Worm (Caenorhabditis elegans) whole organism, early embryonic: ENCODE data around the gene T14G8.4.

Source experiments
- B0310.2 ChIP-seq: sonication (generic microtip); optimal IDR thresholded peaks from 2 replicates; lab custom pipeline; 2016; ENCODE audit warnings: mild to moderate bottlenecking, missing genetic modification characterization, missing compliant biosample characterization
- ama-1 ChIP-seq: fragments of 150-350 bp; optimal IDR thresholded peaks from 2 replicates; lab custom pipeline; 2014
- ceh-13 ChIP-seq: fragments of 200-800 bp; sonication (Bioruptor generic); optimal IDR thresholded peaks from 2 replicates; lab custom pipeline; 2018; ENCODE audit warnings: mild to moderate bottlenecking, missing genetic modification characterization, missing compliant biosample characterization
- ceh-36 ChIP-seq: sonication (generic microtip); optimal IDR thresholded peaks from 2 replicates; lab custom pipeline; 2016; ENCODE audit warnings: missing genetic modification characterization, inconsistent platforms, missing compliant biosample characterization
- flt-1 ChIP-seq: fragments of 200-800 bp; sonication (Bioruptor generic); IDR thresholded peaks from 2 replicates; pipeline ENCODE4 v1.3.6; 2022; ENCODE audit warnings: missing genetic modification characterization, missing compliant biosample characterization
- hmbx-1 ChIP-seq: sonication (generic microtip); optimal IDR thresholded peaks from 2 replicates; lab custom pipeline; 2016; ENCODE audit warnings: mild to moderate bottlenecking, missing genetic modification characterization, missing compliant biosample characterization
- hmg-4 ChIP-seq: fragments of 200-800 bp; sonication (Bioruptor generic); optimal IDR thresholded peaks from 2 replicates; lab custom pipeline; 2018; ENCODE audit warnings: mild to moderate bottlenecking, missing genetic modification characterization, missing compliant biosample characterization
- hnd-1 ChIP-seq: sonication (generic microtip); optimal IDR thresholded peaks from 2 replicates; lab custom pipeline; 2016; ENCODE audit warnings: missing genetic modification characterization, missing compliant biosample characterization
- pes-1 ChIP-seq: fragments of 200-800 bp; sonication (Bioruptor generic); IDR thresholded peaks from 2 replicates; pipeline ENCODE4 v1.3.6; 2022; ENCODE audit warnings: missing genetic modification reagents, missing genetic modification characterization, missing compliant biosample characterization
- tbx-11 ChIP-seq: fragments of 200-800 bp; sonication (Bioruptor generic); IDR thresholded peaks from 2 replicates; pipeline ENCODE4 v1.3.6; 2022; ENCODE audit warnings: missing genetic modification characterization, missing compliant biosample characterization
- tra-4 ChIP-seq: sonication (generic microtip); optimal IDR thresholded peaks from 2 replicates; lab custom pipeline; 2017; ENCODE audit warnings: missing genetic modification characterization, missing compliant biosample characterization

ce11 chrX:12884873-12885272, 21.2 kb upstream of the T14G8.4 start, which contains the start of gene gpc-1:
- TF ChIP-seq B0310.2 (no peak), ceh-36 (tag; lab: Kevin White, UChicago) (no peak), ama-1 (lab: Kevin White, UChicago) (no peak), hnd-1 (tag; lab: Kevin White, UChicago) (no peak), hmbx-1 (no peak), flt-1 (GFP tag; lab: Robert Waterston, UW) (no peak), pes-1 (GFP tag; lab: Robert Waterston, UW) (no peak), tra-4 (no peak), hmg-4 (GFP tag; lab: Kevin White, UChicago) (no peak), ceh-13 (GFP tag; lab: Kevin White, UChicago) (no peak), tbx-11 (GFP tag; lab: Robert Waterston, UW) (no peak)
